Worm (Caenorhabditis elegans): Measurements from ENCODE around the gene nhr-55.
A peak's percentile ranks its signal among the peaks of the same experiment; 100 is the strongest.

Gene nhr-55

ce11 chrV:464800-465199, 13.2 kb upstream of the nhr-55 start, which contains the start of gene nhr-201 (continued):
- no peak for TF ChIP-seq set-16 (GFP tag; IDR thresholded peaks at IDR 0.05)
- TF ChIP-seq fkh-10 (GFP tag; optimal IDR thresholded peaks at IDR 0.05) = no peak
- no peak for TF ChIP-seq nhr-10 (tag; optimal IDR thresholded peaks at IDR 0.05)
- TF ChIP-seq mep-1 (tag; optimal IDR thresholded peaks at IDR 0.05) = peak; percentile 18
- TF ChIP-seq F26F4.8 (GFP tag; conservative IDR thresholded peaks at IDR 0.05) = no peak
- TF ChIP-seq ceh-20 (GFP tag; IDR thresholded peaks at IDR 0.05) = no peak
- TF ChIP-seq Y75B8A.6 (GFP tag; IDR thresholded peaks at IDR 0.05) = no peak
- no peak for TF ChIP-seq gei-8 (GFP tag; optimal IDR thresholded peaks at IDR 0.05)
- TF ChIP-seq daf-12 (tag; optimal IDR thresholded peaks at IDR 0.05) = no peak
- no peak for TF ChIP-seq fos-1 (tag; optimal IDR thresholded peaks at IDR 0.05)
- peak; percentile 64 for TF ChIP-seq dve-1 (tag; optimal IDR thresholded peaks at IDR 0.05; ENCODE audit: insufficient read depth)
- TF ChIP-seq zfp-3 (GFP tag; conservative IDR thresholded peaks at IDR 0.05) = no peak
- TF ChIP-seq hlh-30 (tag; optimal IDR thresholded peaks at IDR 0.05; ENCODE audit: insufficient read depth) = peak; percentile 59
- TF ChIP-seq lin-38 (GFP tag; IDR thresholded peaks at IDR 0.05) = no peak
- TF ChIP-seq madf-5 (GFP tag; IDR thresholded peaks at IDR 0.05) = no peak
- TF ChIP-seq ctbp-1 (GFP tag; IDR thresholded peaks at IDR 0.05) = no peak
- no peak for TF ChIP-seq dmd-9 (GFP tag; IDR thresholded peaks at IDR 0.05)
- TF ChIP-seq mdl-1 (tag; optimal IDR thresholded peaks at IDR 0.05) = no peak
- no peak for TF ChIP-seq dmd-8 (GFP tag; IDR thresholded peaks at IDR 0.05)
- no peak for TF ChIP-seq ceh-62 (tag; optimal IDR thresholded peaks at IDR 0.05)
- no peak for TF ChIP-seq hlh-11 (tag; optimal IDR thresholded peaks at IDR 0.05)
- no peak for TF ChIP-seq zfp-2 (tag; optimal IDR thresholded peaks at IDR 0.05)
- TF ChIP-seq ces-1 (GFP tag; optimal IDR thresholded peaks at IDR 0.05) = no peak
- TF ChIP-seq arid-1 (GFP tag; conservative IDR thresholded peaks at IDR 0.05) = no peak
- no peak for TF ChIP-seq daf-16 (GFP tag; optimal IDR thresholded peaks at IDR 0.05)
- TF ChIP-seq daf-16 (tag; optimal IDR thresholded peaks at IDR 0.05) = peak; percentile 60
- no peak for TF ChIP-seq mxl-3 (GFP tag; optimal IDR thresholded peaks at IDR 0.05)
- TF ChIP-seq vab-7 (GFP tag; IDR thresholded peaks at IDR 0.05) = no peak
- peak; percentile 46; the same call in 1 of the 2 replicates for TF ChIP-seq dmd-6 (GFP tag; IDR thresholded peaks at IDR 0.05)
- TF ChIP-seq lin-1 (GFP tag; IDR thresholded peaks at IDR 0.05) = no peak
- no peak for TF ChIP-seq F37D6.2 (tag; optimal IDR thresholded peaks at IDR 0.05)

DNA sequence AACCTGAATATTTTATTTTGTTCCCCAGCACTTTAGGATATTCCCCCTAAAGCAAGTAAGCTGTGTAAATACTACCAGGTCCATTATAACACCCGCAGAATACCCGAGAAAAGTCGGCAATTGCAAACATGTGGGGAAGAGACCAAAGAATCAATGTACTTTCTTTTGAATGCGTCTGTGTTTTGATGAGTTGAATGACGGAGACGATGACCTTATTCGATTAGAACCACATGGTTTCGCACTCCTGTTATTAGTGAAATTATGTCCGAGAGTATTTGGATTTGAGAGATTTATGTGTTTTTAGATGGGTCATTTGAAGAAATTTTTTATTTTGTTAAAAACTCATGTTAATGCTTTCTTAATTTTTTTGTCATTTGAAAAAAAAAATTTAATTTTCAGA, 12.6 kb upstream of the nhr-55 start:
- TF ChIP-seq ceh-62 (tag; optimal IDR thresholded peaks at IDR 0.05) (no peak), mxl-3 (GFP tag; optimal IDR thresholded peaks at IDR 0.05) (peak; percentile 3), nhr-28 (tag; optimal IDR thresholded peaks at IDR 0.05) (peak; percentile 46), unc-62 (GFP tag; optimal IDR thresholded peaks at IDR 0.05 in 1 of 2) (peak in 1 of 2 experiments; percentile 73), unc-62 (tag; optimal IDR thresholded peaks at IDR 0.05) (no peak), mdl-1 (tag; optimal IDR thresholded peaks at IDR 0.05) (peak in 1 of 2 experiments; percentile 2), duxl-1 (tag; optimal IDR thresholded peaks at IDR 0.05; ENCODE audit: poor library complexity) (peak; percentile 23), egl-27 (tag; optimal IDR thresholded peaks at IDR 0.05) (no peak), hlh-30 (tag; optimal IDR thresholded peaks at IDR 0.05; ENCODE audit: insufficient read depth) (peak; percentile 20)

DNA sequence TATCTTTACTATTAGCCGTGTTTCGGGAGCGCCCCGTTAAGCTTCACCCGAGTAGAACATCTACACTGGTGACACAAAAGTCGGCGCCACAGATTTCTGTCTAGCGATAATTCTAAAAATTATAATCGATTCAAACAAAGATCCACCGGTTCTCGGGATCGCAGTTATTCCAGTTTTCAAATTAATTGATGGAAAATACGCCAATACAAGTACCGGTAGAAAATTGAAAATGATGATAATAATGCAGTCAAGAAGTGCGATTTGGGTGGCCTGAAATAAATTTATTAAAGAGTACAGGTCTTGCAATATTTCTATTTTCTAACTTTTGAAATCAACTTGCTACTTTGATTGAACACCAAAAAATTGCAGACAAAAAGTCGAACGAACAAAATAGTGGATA, 10.5 kb upstream of the nhr-55 start:
- TF ChIP-seq ceh-28 (tag; optimal IDR thresholded peaks at IDR 0.05) = no peak
- peak; percentile 4 for TF ChIP-seq dve-1 (tag; optimal IDR thresholded peaks at IDR 0.05; ENCODE audit: insufficient read depth)
- peak in 1 of 2 experiments; percentile 73 for TF ChIP-seq unc-62 (GFP tag; optimal IDR thresholded peaks at IDR 0.05 in 1 of 2)
- no peak for TF ChIP-seq unc-62 (tag; optimal IDR thresholded peaks at IDR 0.05)
- TF ChIP-seq daf-8 (GFP tag; IDR thresholded peaks at IDR 0.05) = no peak
- TF ChIP-seq T26A8.4 (GFP tag; IDR thresholded peaks at IDR 0.05) = no peak
- TF ChIP-seq F26F4.8 (GFP tag; conservative IDR thresholded peaks at IDR 0.05) = no peak
- no peak for TF ChIP-seq mes-2 (tag; optimal IDR thresholded peaks at IDR 0.05; ENCODE audit: poor library complexity, severe bottlenecking)
- TF ChIP-seq F10B5.3 (tag; optimal IDR thresholded peaks at IDR 0.05) = no peak
- no peak for TF ChIP-seq Y75B8A.6 (GFP tag; IDR thresholded peaks at IDR 0.05)
- no peak for TF ChIP-seq saeg-2 (GFP tag; IDR thresholded peaks at IDR 0.05)

Data from whole organism, L4 larva.